Fruit fly (Drosophila melanogaster) whole organism, embryonic: ENCODE measurements around the gene Neto.

Source experiments
- Bdp1 ChIP-seq: fragments of 200-800 bp; sonication (Bioruptor generic); optimal IDR thresholded peaks from 3 replicates; lab custom pipeline; 2016; ENCODE audit warnings: missing biosample characterization, missing genetic modification characterization
- Bteb2 ChIP-seq: fragments of 200-800 bp; sonication (Bioruptor generic); optimal IDR thresholded peaks from 2 replicates; lab custom pipeline; 2016; ENCODE audit warnings: missing biosample characterization, missing genetic modification characterization
- C15 ChIP-seq: fragments of 200-800 bp; sonication (Bioruptor generic); IDR thresholded peaks from 3 replicates; pipeline ENCODE4 v1.3.6; 2022; ENCODE audit warnings: missing biosample characterization, missing genetic modification characterization
- CG10274 ChIP-seq: fragments of 200-800 bp; sonication (Bioruptor generic); optimal IDR thresholded peaks from 3 replicates; lab custom pipeline; 2017; ENCODE audit warnings: missing biosample characterization, mild to moderate bottlenecking, missing genetic modification characterization
- CG11560 ChIP-seq: fragments of 200-800 bp; sonication (Bioruptor generic); IDR thresholded peaks from 3 replicates; pipeline ENCODE4 v1.3.6; 2022; ENCODE audit warnings: missing biosample characterization, missing genetic modification characterization
- CG12744 ChIP-seq: fragments of 200-800 bp; sonication (Bioruptor generic); optimal IDR thresholded peaks from 2 replicates; lab custom pipeline; 2016; ENCODE audit warnings: missing biosample characterization, missing genetic modification characterization
- CG15514 ChIP-seq: fragments of 200-800 bp; sonication (Bioruptor generic); optimal IDR thresholded peaks from 3 replicates; lab custom pipeline; 2017; ENCODE audit warnings: missing biosample characterization, missing genetic modification characterization, mild to moderate bottlenecking, moderate library complexity, missing genetic modification reagents
- CG17186 ChIP-seq: fragments of 200-800 bp; sonication (Bioruptor generic); optimal IDR thresholded peaks from 3 replicates; lab custom pipeline; 2017; ENCODE audit warnings: missing biosample characterization, missing genetic modification reagents, missing genetic modification characterization
- CG2199 ChIP-seq: fragments of 200-800 bp; sonication (Bioruptor generic); IDR thresholded peaks from 3 replicates; pipeline ENCODE4 v1.3.6; 2022; ENCODE audit warnings: missing biosample characterization, missing genetic modification characterization
- CG2889 ChIP-seq: fragments of 200-800 bp; sonication (Bioruptor generic); IDR thresholded peaks from 3 replicates; pipeline ENCODE4 v1.3.6; 2022; ENCODE audit warnings: missing biosample characterization, missing genetic modification characterization
- CG3065 ChIP-seq: fragments of 200-800 bp; sonication (Bioruptor generic); optimal IDR thresholded peaks from 2 replicates; lab custom pipeline; 2016; ENCODE audit warnings: missing biosample characterization, missing genetic modification characterization
- CG3163 ChIP-seq: fragments of 200-800 bp; sonication (Bioruptor generic); optimal IDR thresholded peaks from 3 replicates; lab custom pipeline; 2016; ENCODE audit warnings: missing biosample characterization, missing genetic modification characterization
- CG32767 ChIP-seq: fragments of 200-800 bp; sonication (Bioruptor generic); IDR thresholded peaks from 2 replicates; pipeline ENCODE4 v1.3.6; 2022; ENCODE audit warnings: missing biosample characterization, missing genetic modification characterization
- CG32772 ChIP-seq: fragments of 200-800 bp; sonication (Bioruptor generic); IDR thresholded peaks from 2 replicates; pipeline ENCODE4 v1.3.6; 2022; ENCODE audit warnings: missing biosample characterization, missing genetic modification characterization
- CG3838 ChIP-seq: fragments of 200-800 bp; sonication (Bioruptor generic); optimal IDR thresholded peaks from 3 replicates; lab custom pipeline; 2016; ENCODE audit warnings: missing biosample characterization, missing genetic modification characterization
- CG4360 ChIP-seq: fragments of 200-800 bp; sonication (Bioruptor generic); IDR thresholded peaks from 2 replicates; pipeline ENCODE4 v1.3.6; 2022; ENCODE audit warnings: missing biosample characterization, missing genetic modification characterization
- CG4730 ChIP-seq: fragments of 200-800 bp; sonication (Bioruptor generic); IDR thresholded peaks from 2 replicates; pipeline ENCODE4 v1.3.6; 2022; ENCODE audit warnings: missing biosample characterization, missing genetic modification characterization
- CG6813 ChIP-seq: fragments of 200-800 bp; sonication (Bioruptor generic); optimal IDR thresholded peaks from 2 replicates; lab custom pipeline; 2017; ENCODE audit warnings: missing biosample characterization, missing genetic modification characterization, mild to moderate bottlenecking, moderate library complexity, missing genetic modification reagents
- CG7556 ChIP-seq: fragments of 200-800 bp; sonication (Bioruptor generic); optimal IDR thresholded peaks from 2 replicates; lab custom pipeline; 2017; ENCODE audit warnings: missing biosample characterization, mild to moderate bottlenecking, missing genetic modification characterization
- CG7963 ChIP-seq: fragments of 200-800 bp; sonication (Bioruptor generic); IDR thresholded peaks from 3 replicates; pipeline ENCODE4 v1.3.6; 2022; ENCODE audit warnings: missing biosample characterization, missing genetic modification characterization; ENCODE audit not compliant: partially characterized antibody
- CG8089 ChIP-seq: fragments of 200-800 bp; sonication (Bioruptor generic); optimal IDR thresholded peaks from 3 replicates; lab custom pipeline; 2016; ENCODE audit warnings: missing biosample characterization, missing genetic modification characterization
- CG8388 ChIP-seq: fragments of 200-800 bp; sonication (Bioruptor generic); optimal IDR thresholded peaks from 2 replicates; lab custom pipeline; 2019; ENCODE audit warnings: missing biosample characterization, mild to moderate bottlenecking, missing genetic modification characterization, moderate library complexity
- CG8765 ChIP-seq: fragments of 200-800 bp; sonication (Bioruptor generic); IDR thresholded peaks from 2 replicates; pipeline ENCODE4 v1.3.6; 2022; ENCODE audit warnings: missing biosample characterization, missing genetic modification characterization
- Camta ChIP-seq: fragments of 200-800 bp; sonication (Bioruptor generic); optimal IDR thresholded peaks from 2 replicates; lab custom pipeline; 2016; ENCODE audit warnings: missing biosample characterization, missing genetic modification characterization
- Dref ChIP-seq: fragments of 200-800 bp; sonication (Bioruptor generic); IDR thresholded peaks from 2 replicates; pipeline ENCODE4 v1.3.6; 2022; ENCODE audit warnings: missing biosample characterization, missing genetic modification characterization
- H2.0 ChIP-seq: fragments of 200-800 bp; sonication (Bioruptor generic); IDR thresholded peaks from 2 replicates; pipeline ENCODE4 v1.3.6; 2022; ENCODE audit warnings: missing biosample characterization, missing genetic modification characterization
- HLH4C ChIP-seq: fragments of 200-800 bp; sonication (Bioruptor generic); IDR thresholded peaks from 3 replicates; pipeline ENCODE4 v1.3.6; 2022; ENCODE audit warnings: missing biosample characterization, missing genetic modification characterization; ENCODE audit not compliant: partially characterized antibody
- Hr39 ChIP-seq: fragments of >200 bp; optimal IDR thresholded peaks from 2 replicates; lab custom pipeline; 2017
- Hr51 ChIP-seq, 2 experiments: fragments of 200-800 bp; sonication (Bioruptor generic); optimal IDR thresholded peaks; 2 replicates in 1 of 2; 3 replicates in 1 of 2; lab custom pipeline; 2016 to 2018; ENCODE audit warnings: missing biosample characterization in 2 of 2, missing genetic modification characterization in 2 of 2, mild to moderate bottlenecking in 1 of 2, moderate library complexity in 1 of 2
- Hr78 ChIP-seq, 2 experiments: fragments of 200-800 bp in 1 of 2; fragments of >200 bp in 1 of 2; sonication (Bioruptor generic) in 1 of 2; optimal IDR thresholded peaks; 2 replicates each; lab custom pipeline; 2017 to 2019; ENCODE audit warnings: missing biosample characterization in 2 of 2, missing genetic modification characterization in 2 of 2, mild to moderate bottlenecking in 1 of 2, moderate library complexity in 1 of 2
- Mes4 ChIP-seq: fragments of 200-800 bp; sonication (Bioruptor generic); optimal IDR thresholded peaks from 2 replicates; lab custom pipeline; 2016; ENCODE audit warnings: missing biosample characterization, missing genetic modification characterization
- NFAT ChIP-seq: fragments of 200-800 bp; sonication (Bioruptor generic); IDR thresholded peaks from 2 replicates; pipeline ENCODE4 v1.3.6; 2022; ENCODE audit warnings: missing biosample characterization, missing genetic modification characterization
- NK7.1 ChIP-seq: fragments of 200-800 bp; sonication (Bioruptor generic); optimal IDR thresholded peaks from 3 replicates; lab custom pipeline; 2016; ENCODE audit warnings: missing biosample characterization, missing genetic modification characterization
- Ravus ChIP-seq: fragments of 200-800 bp; sonication (Bioruptor generic); IDR thresholded peaks from 2 replicates; pipeline ENCODE4 v1.3.6; 2022; ENCODE audit warnings: missing biosample characterization, missing genetic modification characterization
- al ChIP-seq: fragments of 200-800 bp; sonication (Bioruptor generic); IDR thresholded peaks from 2 replicates; pipeline ENCODE4 v1.3.6; 2022; ENCODE audit warnings: missing biosample characterization, missing genetic modification characterization
- ash1 ChIP-seq: fragments of 200-800 bp; sonication (Bioruptor generic); optimal IDR thresholded peaks from 2 replicates; lab custom pipeline; 2018; ENCODE audit warnings: missing biosample characterization, mild to moderate bottlenecking, missing genetic modification characterization
- az2 ChIP-seq: fragments of 200-800 bp; sonication (Bioruptor generic); optimal IDR thresholded peaks from 3 replicates; lab custom pipeline; 2016; ENCODE audit warnings: missing biosample characterization, missing genetic modification characterization
- bigmax ChIP-seq: fragments of 200-800 bp; sonication (Bioruptor generic); optimal IDR thresholded peaks from 2 replicates; lab custom pipeline; 2018; ENCODE audit warnings: missing biosample characterization, mild to moderate bottlenecking, missing genetic modification characterization
- chn ChIP-seq: fragments of 200-800 bp; sonication (Bioruptor generic); optimal IDR thresholded peaks from 2 replicates; lab custom pipeline; 2016; ENCODE audit warnings: missing biosample characterization, missing genetic modification characterization
- dan ChIP-seq: fragments of 200-800 bp; sonication (Bioruptor generic); IDR thresholded peaks from 2 replicates; pipeline ENCODE4 v1.3.6; 2022; ENCODE audit warnings: missing biosample characterization, missing genetic modification characterization
- dati ChIP-seq: fragments of 200-800 bp; sonication (Bioruptor generic); IDR thresholded peaks from 2 replicates; pipeline ENCODE4 v1.3.6; 2022; ENCODE audit warnings: missing biosample characterization, missing genetic modification characterization
- ftz-f1 ChIP-seq: fragments of 200-800 bp; sonication (Bioruptor generic); optimal IDR thresholded peaks from 2 replicates; lab custom pipeline; 2016; ENCODE audit warnings: missing biosample characterization, missing genetic modification characterization
- pho ChIP-seq: fragments of 200-800 bp; sonication (Bioruptor generic); optimal IDR thresholded peaks from 2 replicates; lab custom pipeline; 2016; ENCODE audit warnings: missing biosample characterization, missing genetic modification characterization
- slp2 ChIP-seq: fragments of 200-800 bp; sonication (Bioruptor generic); optimal IDR thresholded peaks from 2 replicates; lab custom pipeline; 2016; ENCODE audit warnings: missing biosample characterization, missing genetic modification characterization
- sob ChIP-seq: fragments of 200-800 bp; sonication (Bioruptor generic); IDR thresholded peaks from 2 replicates; pipeline ENCODE4 v1.3.6; 2022; ENCODE audit warnings: missing biosample characterization, missing genetic modification characterization
- sqz ChIP-seq: fragments of 200-800 bp; sonication (Bioruptor generic); optimal IDR thresholded peaks from 3 replicates; lab custom pipeline; 2018; ENCODE audit warnings: missing biosample characterization, mild to moderate bottlenecking, missing genetic modification characterization
- wor ChIP-seq: fragments of 200-800 bp; sonication (Bioruptor generic); IDR thresholded peaks from 2 replicates; pipeline ENCODE4 v1.3.6; 2022; ENCODE audit warnings: missing biosample characterization, missing genetic modification characterization
- zfh1 ChIP-seq: fragments of 200-800 bp; sonication (Bioruptor generic); IDR thresholded peaks from 3 replicates; pipeline ENCODE4 v1.3.6; 2022; ENCODE audit warnings: missing biosample characterization, missing genetic modification characterization
- zfh2 ChIP-seq: fragments of 200-800 bp; sonication (Bioruptor generic); optimal IDR thresholded peaks from 2 replicates; lab custom pipeline; 2016; ENCODE audit warnings: missing biosample characterization, missing genetic modification characterization

Gene Neto

DNA sequence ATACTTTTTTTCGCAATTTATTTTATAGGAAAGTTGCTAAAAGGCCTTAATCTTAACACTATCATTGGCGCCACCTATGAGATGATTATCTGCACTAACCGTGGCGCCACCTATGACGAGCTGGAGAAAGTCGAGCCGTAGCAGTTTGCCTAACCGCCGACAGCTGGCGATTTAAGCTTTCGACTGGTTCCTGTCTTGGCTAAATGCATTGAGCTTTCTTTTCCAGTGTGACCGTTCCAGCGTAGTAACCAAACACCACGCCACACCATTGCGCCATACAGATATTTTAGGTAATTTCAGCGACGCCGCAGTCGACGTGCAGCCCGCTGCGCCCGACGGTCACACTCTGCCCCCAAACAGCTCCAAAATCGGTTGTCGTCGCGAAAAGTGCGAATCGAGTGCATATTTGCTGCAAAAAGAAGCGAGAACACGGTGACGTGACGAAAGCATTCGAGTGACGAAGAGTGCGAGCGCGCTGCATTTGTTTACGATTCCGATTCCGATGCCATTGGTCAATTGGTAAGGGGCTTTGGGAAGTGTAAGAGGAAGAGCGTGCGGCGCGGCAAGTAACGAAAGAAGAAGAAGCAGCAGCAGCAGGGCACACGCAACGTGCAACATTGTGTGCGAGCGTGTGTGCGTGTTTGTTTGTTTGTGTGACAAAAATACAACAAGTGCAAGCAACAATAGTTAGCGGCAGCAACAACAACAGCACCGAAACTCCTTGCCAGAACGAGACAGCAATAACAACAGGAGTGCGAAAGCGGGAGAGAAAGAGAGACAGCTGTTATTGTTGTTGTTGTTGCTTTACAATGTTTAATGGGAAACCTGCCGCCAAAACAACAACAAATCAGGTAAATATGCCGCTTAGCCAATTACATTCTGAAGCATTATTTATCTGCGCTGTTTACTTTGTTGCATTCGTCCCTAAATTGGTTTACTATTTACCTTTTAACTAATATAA, 118.1 kb downstream of the Neto start, which contains the start of the genes CG46311 and Tpst (continued):
- TF ChIP-seq Dref (peak; percentile 44; the same call in 1 of the 2 replicates), dati (GFP tag; lab: Robert Waterston, UW) (no peak), HLH4C (GFP tag; lab: Robert Waterston, UW) (peak; percentile 17; the same call in 1 of the 3 replicates), CG2199 (GFP tag; lab: Robert Waterston, UW) (peak; percentile 13; the same call in 1 of the 3 replicates), bigmax (peak; percentile 12), CG17186 (GFP tag; lab: Kevin White, UChicago) (peak; percentile 86), CG3065 (GFP tag; lab: Kevin White, UChicago) (peak; percentile 13), az2 (GFP tag; lab: Kevin White, UChicago) (peak; percentile 67), CG11560 (tag; lab: Robert Waterston, UW) (peak; percentile 57; the same call in 2 of the 3 replicates), wor (peak; percentile 31; the same call in 1 of the 2 replicates), Ravus (GFP tag; lab: Robert Waterston, UW) (peak; percentile 4; the same call in 1 of the 2 replicates), ash1 (GFP tag; lab: Kevin White, UChicago) (no peak), CG10274 (no peak), Bteb2 (no peak), CG6813 (GFP tag; lab: Kevin White, UChicago) (peak; percentile 37), CG4730 (GFP tag; lab: Robert Waterston, UW) (peak; percentile 46; the same call in 1 of the 2 replicates), CG8089 (GFP tag; lab: Kevin White, UChicago) (peak; percentile 66), Hr51 (GFP tag; optimal IDR thresholded peaks at IDR 0.05; lab: Kevin White, UChicago) (peak; percentile 5 to 35), CG7963 (no peak), CG3838 (GFP tag; lab: Kevin White, UChicago) (peak; percentile 70), H2.0 (GFP tag; lab: Robert Waterston, UW) (peak; percentile 17; the same call in 1 of the 2 replicates), CG32767 (GFP tag; lab: Robert Waterston, UW) (no peak), CG15514 (peak; percentile 79), sob (GFP tag; lab: Robert Waterston, UW) (peak; percentile 58; the same call in 1 of the 2 replicates), Mes4 (peak; percentile 60), zfh2 (GFP tag; lab: Kevin White, UChicago) (peak; percentile 30), NFAT (peak; percentile 83), Hr78 (GFP tag; optimal IDR thresholded peaks at IDR 0.05; lab: Kevin White, UChicago) (no peak), dan (no peak), CG4360 (GFP tag; lab: Robert Waterston, UW) (peak; percentile 95), CG12744 (GFP tag; lab: Kevin White, UChicago) (peak; percentile 43), zfh1 (GFP tag; lab: Robert Waterston, UW) (peak; percentile 72; the same call in 2 of the 3 replicates), CG7556 (GFP tag; lab: Kevin White, UChicago) (peak; percentile 20), CG3163 (GFP tag; lab: Kevin White, UChicago) (peak; percentile 20), CG32772 (GFP tag; lab: Robert Waterston, UW) (peak; percentile 68), CG2889 (GFP tag; lab: Robert Waterston, UW) (no peak), Bdp1 (GFP tag; lab: Kevin White, UChicago) (peak; percentile 49), pho (peak; percentile 33), CG8388 (GFP tag; lab: Kevin White, UChicago) (no peak), al (GFP tag; lab: Robert Waterston, UW) (peak; percentile 26; the same call in 1 of the 2 replicates), ftz-f1 (GFP tag; lab: Kevin White, UChicago) (peak; percentile 32), CG8765 (GFP tag; lab: Robert Waterston, UW) (no peak), chn (GFP tag; lab: Kevin White, UChicago) (peak; percentile 36), NK7.1 (peak; percentile 39), slp2 (GFP tag; lab: Kevin White, UChicago) (peak; percentile 43), sqz (GFP tag; lab: Kevin White, UChicago) (no peak), C15 (GFP tag; lab: Robert Waterston, UW) (no peak), Hr39 (lab: Kevin White, UChicago) (no peak), Camta (GFP tag; lab: Kevin White, UChicago) (peak; percentile 30)
